Fruit fly (Drosophila melanogaster) whole organism, prepupa: ENCODE data around the gene CG32650.

ENCODE experiments used
- Blimp-1 ChIP-seq: fragments of 200-800 bp; sonication (Bioruptor generic); optimal IDR thresholded peaks from 3 replicates; lab custom pipeline; 2017; ENCODE audit warnings: missing biosample characterization, missing genetic modification characterization, mild to moderate bottlenecking, moderate library complexity, missing genetic modification reagents
- CG11902 ChIP-seq: fragments of 200-800 bp; sonication (Bioruptor generic); optimal IDR thresholded peaks from 3 replicates; lab custom pipeline; 2016; ENCODE audit warnings: missing biosample characterization, missing genetic modification characterization
- CG15336 ChIP-seq: fragments of 200-800 bp; sonication (Bioruptor generic); IDR thresholded peaks from 2 replicates; pipeline ENCODE4 v1.3.6; 2022; ENCODE audit warnings: missing biosample characterization, missing genetic modification characterization
- CG1621 ChIP-seq: fragments of 200-800 bp; sonication (Bioruptor generic); optimal IDR thresholded peaks from 3 replicates; lab custom pipeline; 2018; ENCODE audit warnings: missing biosample characterization, mild to moderate bottlenecking, missing genetic modification characterization
- CG16779 ChIP-seq: fragments of 200-800 bp; sonication (Bioruptor generic); optimal IDR thresholded peaks from 3 replicates; lab custom pipeline; 2017; ENCODE audit warnings: missing biosample characterization, mild to moderate bottlenecking, missing genetic modification characterization
- CG6276 ChIP-seq: fragments of 200-800 bp; sonication (Bioruptor generic); optimal IDR thresholded peaks from 2 replicates; lab custom pipeline; 2017; ENCODE audit warnings: missing biosample characterization, mild to moderate bottlenecking, missing genetic modification characterization
- CG6808 ChIP-seq: fragments of 200-800 bp; sonication (Bioruptor generic); optimal IDR thresholded peaks from 3 replicates; lab custom pipeline; 2017; ENCODE audit warnings: missing biosample characterization, missing genetic modification characterization, mild to moderate bottlenecking, moderate library complexity, missing genetic modification reagents
- CG6854 ChIP-seq: fragments of 200-800 bp; sonication (Bioruptor generic); optimal IDR thresholded peaks from 2 replicates; lab custom pipeline; 2017; ENCODE audit warnings: missing biosample characterization, mild to moderate bottlenecking, missing genetic modification characterization
- CG7368 ChIP-seq: fragments of 200-800 bp; sonication (Bioruptor generic); optimal IDR thresholded peaks from 3 replicates; lab custom pipeline; 2016; ENCODE audit warnings: missing biosample characterization, missing genetic modification characterization
- CG9139 ChIP-seq: fragments of 200-800 bp; sonication (Bioruptor generic); optimal IDR thresholded peaks from 3 replicates; lab custom pipeline; 2017; ENCODE audit warnings: missing biosample characterization, mild to moderate bottlenecking, missing genetic modification characterization
- Eip75B ChIP-seq: fragments of 200-800 bp; sonication (Bioruptor generic); optimal IDR thresholded peaks from 3 replicates; lab custom pipeline; 2016; ENCODE audit warnings: missing biosample characterization, missing genetic modification characterization
- Eip78C ChIP-seq: fragments of 200-800 bp; sonication (Bioruptor generic); peaks from one replicate; lab custom pipeline; 2016; ENCODE audit warnings: missing biosample characterization, missing genetic modification characterization
- Eip93F ChIP-seq: fragments of 200-800 bp; sonication (Bioruptor generic); optimal IDR thresholded peaks from 2 replicates; lab custom pipeline; 2016; ENCODE audit warnings: missing biosample characterization, mild to moderate bottlenecking, missing genetic modification characterization
- Ets96B ChIP-seq: fragments of 200-800 bp; optimal IDR thresholded peaks from 2 replicates; lab custom pipeline; 2019; ENCODE audit warnings: missing biosample characterization, mild to moderate bottlenecking, missing genetic modification characterization, moderate library complexity
- Gug ChIP-seq: fragments of 200-800 bp; sonication (Bioruptor generic); IDR thresholded peaks from 2 replicates; pipeline ENCODE4 v1.3.6; 2022; ENCODE audit warnings: missing biosample characterization, missing genetic modification characterization
- Hr4 ChIP-seq: fragments of 200-800 bp; sonication (Bioruptor generic); optimal IDR thresholded peaks from 3 replicates; lab custom pipeline; 2016; ENCODE audit warnings: missing biosample characterization, missing genetic modification characterization
- OdsH ChIP-seq: fragments of 200-800 bp; sonication (Bioruptor generic); optimal IDR thresholded peaks from 3 replicates; lab custom pipeline; 2016; ENCODE audit warnings: missing biosample characterization, missing genetic modification characterization
- Smox ChIP-seq: fragments of 200-800 bp; sonication (Bioruptor generic); optimal IDR thresholded peaks from 3 replicates; lab custom pipeline; 2016; ENCODE audit warnings: missing biosample characterization, missing genetic modification characterization
- Sox102F ChIP-seq: fragments of 200-800 bp; sonication (Bioruptor generic); optimal IDR thresholded peaks from 2 replicates; lab custom pipeline; 2016; ENCODE audit warnings: missing biosample characterization, mild to moderate bottlenecking, missing genetic modification characterization
- Sox15 ChIP-seq: fragments of 200-800 bp; sonication (Bioruptor generic); optimal IDR thresholded peaks from 3 replicates; lab custom pipeline; 2016; ENCODE audit warnings: missing biosample characterization, missing genetic modification characterization
- acj6 ChIP-seq: fragments of 200-800 bp; sonication (Bioruptor generic); optimal IDR thresholded peaks from 3 replicates; lab custom pipeline; 2016; ENCODE audit warnings: missing biosample characterization, missing genetic modification characterization
- dac ChIP-seq: fragments of 200-800 bp; sonication (Bioruptor generic); optimal IDR thresholded peaks from 2 replicates; lab custom pipeline; 2017; ENCODE audit warnings: missing biosample characterization, mild to moderate bottlenecking, missing genetic modification characterization
- dsx ChIP-seq: fragments of 200-800 bp; optimal IDR thresholded peaks from 3 replicates; lab custom pipeline; 2019; ENCODE audit warnings: missing biosample characterization, mild to moderate bottlenecking, missing genetic modification characterization, moderate library complexity; ENCODE audit not compliant: poor library complexity, severe bottlenecking
- eg ChIP-seq: fragments of 200-800 bp; sonication (Bioruptor generic); IDR thresholded peaks from 3 replicates; pipeline ENCODE4 v1.3.6; 2022; ENCODE audit warnings: missing biosample characterization, missing genetic modification characterization
- fd59A ChIP-seq: fragments of 200-800 bp; sonication (Bioruptor generic); optimal IDR thresholded peaks from 2 replicates; lab custom pipeline; 2017; ENCODE audit warnings: missing biosample characterization, mild to moderate bottlenecking, missing genetic modification characterization, missing genetic modification reagents
- fkh ChIP-seq: fragments of 200-800 bp; sonication (Bioruptor generic); optimal IDR thresholded peaks from 3 replicates; lab custom pipeline; 2017; ENCODE audit warnings: missing biosample characterization, mild to moderate bottlenecking, missing genetic modification characterization, moderate library complexity
- lz ChIP-seq: fragments of 200-800 bp; sonication (Bioruptor generic); optimal IDR thresholded peaks from 3 replicates; lab custom pipeline; 2016; ENCODE audit warnings: missing biosample characterization, missing genetic modification characterization
- net ChIP-seq: fragments of 200-800 bp; sonication (Bioruptor generic); optimal IDR thresholded peaks from 3 replicates; lab custom pipeline; 2016; ENCODE audit warnings: missing biosample characterization, missing genetic modification characterization
- salr ChIP-seq, 2 experiments: fragments of 200-800 bp; sonication (Bioruptor generic); optimal IDR thresholded peaks; 3 replicates each; lab custom pipeline; 2016 to 2018; ENCODE audit warnings: missing biosample characterization in 2 of 2, missing genetic modification characterization in 2 of 2, mild to moderate bottlenecking in 1 of 2
- ss ChIP-seq, 2 experiments: fragments of 200-800 bp; sonication (Bioruptor generic); optimal IDR thresholded peaks; 2 replicates in 1 of 2; 3 replicates in 1 of 2; lab custom pipeline; 2017 to 2018; ENCODE audit warnings: mild to moderate bottlenecking in 2 of 2, missing biosample characterization in 2 of 2, missing genetic modification characterization in 2 of 2, moderate library complexity in 1 of 2
- svp ChIP-seq: fragments of 200-800 bp; sonication (Bioruptor generic); peaks from one replicate; lab custom pipeline; 2016; ENCODE audit warnings: missing biosample characterization, missing genetic modification characterization
- topi ChIP-seq: fragments of 200-800 bp; sonication (Bioruptor generic); optimal IDR thresholded peaks from 3 replicates; lab custom pipeline; 2016; ENCODE audit warnings: missing biosample characterization, missing genetic modification characterization
- vri ChIP-seq: fragments of 200-800 bp; sonication (Bioruptor generic); optimal IDR thresholded peaks from 3 replicates; lab custom pipeline; 2016; ENCODE audit warnings: missing biosample characterization, mild to moderate bottlenecking, missing genetic modification characterization

The CG32650 gene

dm6 chrX:12905014-12905900 is 6.8 kb upstream of the CG32650 start (continued):
- TF ChIP-seq acj6 (GFP tag; lab: Kevin White, UChicago): peak; percentile 37
- peak; percentile 78 for TF ChIP-seq CG15336 (GFP tag; lab: Robert Waterston, UW)
- TF ChIP-seq Hr4 (GFP tag; lab: Kevin White, UChicago): peak; percentile 68
- no peak for TF ChIP-seq CG6854 (GFP tag; lab: Kevin White, UChicago)
- peak; percentile 66 for TF ChIP-seq svp (GFP tag; lab: Kevin White, UChicago)
- TF ChIP-seq dac (GFP tag; lab: Kevin White, UChicago): no peak
- TF ChIP-seq CG6276 (GFP tag; lab: Kevin White, UChicago): peak; percentile 63
- TF ChIP-seq net (GFP tag; lab: Kevin White, UChicago): peak; percentile 57
- TF ChIP-seq CG1621 (tag; lab: Kevin White, UChicago): peak; percentile 16
- peak; percentile 4 for TF ChIP-seq lz (GFP tag; lab: Kevin White, UChicago)
- TF ChIP-seq fd59A: no peak
- peak; percentile 44 for TF ChIP-seq topi (GFP tag; lab: Kevin White, UChicago)
- TF ChIP-seq Sox102F: no peak
- TF ChIP-seq CG16779 (tag; lab: Kevin White, UChicago): peak; percentile 4
- TF ChIP-seq dsx (GFP tag; lab: Kevin White, UChicago): peak; percentile 42
- TF ChIP-seq Sox15 (GFP tag; lab: Kevin White, UChicago): no peak
- TF ChIP-seq Ets96B: peak; percentile 42
- TF ChIP-seq OdsH (GFP tag; lab: Kevin White, UChicago): peak; percentile 51
- TF ChIP-seq Smox (GFP tag; lab: Kevin White, UChicago): no peak
- peak; percentile 30 for TF ChIP-seq CG7368 (GFP tag; lab: Kevin White, UChicago)
- TF ChIP-seq vri (GFP tag; lab: Kevin White, UChicago): peak; percentile 72
- TF ChIP-seq fkh: no peak
- TF ChIP-seq salr (GFP tag; optimal IDR thresholded peaks at IDR 0.05; lab: Kevin White, UChicago): no peak
- TF ChIP-seq Eip93F: no peak

- TF ChIP-seq eg (GFP tag; lab: Robert Waterston, UW) (0 out of 3 replicates have a peak, but pooled peaks have one; percentile 10), fkh (peak; percentile 69), CG9139 (GFP tag; lab: Kevin White, UChicago) (no peak), svp (GFP tag; lab: Kevin White, UChicago) (peak; percentile 71), CG16779 (tag; lab: Kevin White, UChicago) (peak; percentile 7), Eip75B (no peak), Gug (GFP tag; lab: Robert Waterston, UW) (no peak), ss (GFP tag; optimal IDR thresholded peaks at IDR 0.05; lab: Kevin White, UChicago) (peak; percentile 12 to 30), Eip78C (GFP tag; lab: Kevin White, UChicago) (peak; percentile 29), Blimp-1 (peak; percentile 2), vri (GFP tag; lab: Kevin White, UChicago) (peak; percentile 85), CG6808 (GFP tag; lab: Kevin White, UChicago) (peak; percentile 34), CG11902 (GFP tag; lab: Kevin White, UChicago) (no peak)
- TF ChIP-seq, all 60 proteins: peak for 9
These were observed 4.7 kb upstream of the CG32650 start, which contains the start of gene Flad1 for dm6 chrX:12903099-12903616. Gene Flad1, minus strand, starts transcription at chrX:12903516.

dm6 chrX:12900718-12901442 is 2.4 kb upstream of the CG32650 start, which contains the start of gene Coq8:
Gene Coq8, minus strand, starts transcription at chrX:12901114.
- no peak for TF ChIP-seq CG6808 (GFP tag; lab: Kevin White, UChicago)
- TF ChIP-seq vri (GFP tag; lab: Kevin White, UChicago): peak; percentile 64
- no peak for TF ChIP-seq Blimp-1
- TF ChIP-seq CG7368 (GFP tag; lab: Kevin White, UChicago): no peak
- no peak for TF ChIP-seq Sox102F
- no peak for TF ChIP-seq CG15336 (GFP tag; lab: Robert Waterston, UW)
- TF ChIP-seq, all 60 proteins: peak for 1
